Worm (Caenorhabditis elegans) whole organism, midembryonic: Measurements from ENCODE around the gene pbo-5.

Experiments used
- T22C8.4 ChIP-seq: fragments of 200-800 bp; sonication (Bioruptor generic); IDR thresholded peaks from 2 replicates; pipeline ENCODE4 v1.3.6; 2022; ENCODE audit warnings: missing genetic modification characterization, missing compliant biosample characterization
- med-1 ChIP-seq: sonication (generic microtip); optimal IDR thresholded peaks from 2 replicates; lab custom pipeline; 2017; ENCODE audit warnings: missing genetic modification characterization, mild to moderate bottlenecking, missing compliant biosample characterization, antibody characterized with exemption, missing genetic modification reagents; ENCODE audit not compliant: insufficient read depth

DNA sequence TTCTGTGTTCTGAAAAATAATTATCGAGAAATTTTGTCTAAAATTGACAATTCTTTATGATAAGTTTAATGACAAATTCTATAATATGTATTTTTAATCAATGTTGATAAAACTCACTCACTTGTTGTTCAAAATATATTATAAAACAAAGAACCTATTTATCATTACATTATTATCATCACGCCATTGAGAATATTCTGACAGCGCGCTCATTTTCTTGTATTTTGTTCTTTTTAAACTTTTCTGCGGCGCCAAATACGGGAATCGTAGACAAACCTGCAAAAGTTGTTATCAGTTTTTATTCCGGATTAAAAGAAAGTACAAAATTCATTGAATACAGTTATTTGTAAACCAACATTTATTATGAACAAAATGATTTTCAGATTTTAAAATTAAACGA, 48.9 kb upstream of the pbo-5 start:
- TF ChIP-seq T22C8.4 (GFP tag; lab: Robert Waterston, UW): no peak
- TF ChIP-seq med-1: no peak
